Fruit fly (Drosophila melanogaster) whole organism, embryonic: Measurements from ENCODE around the gene LysS.

Experiments used
- Adf1 ChIP-seq: fragments of 200-800 bp; sonication (Bioruptor generic); IDR thresholded peaks from 2 replicates; pipeline ENCODE4 v1.3.6; 2022; ENCODE audit warnings: missing biosample characterization, missing genetic modification characterization
- Asciz ChIP-seq: fragments of 200-800 bp; sonication (Bioruptor generic); optimal IDR thresholded peaks from 2 replicates; lab custom pipeline; 2017; ENCODE audit warnings: missing biosample characterization, mild to moderate bottlenecking, missing genetic modification characterization, missing genetic modification reagents
- Atf3 ChIP-seq: fragments of 200-800 bp; sonication (Bioruptor generic); optimal IDR thresholded peaks from 3 replicates; lab custom pipeline; 2016; ENCODE audit warnings: missing biosample characterization, missing genetic modification characterization
- CG10147 ChIP-seq: fragments of 200-800 bp; sonication (Bioruptor generic); optimal IDR thresholded peaks from 2 replicates; lab custom pipeline; 2019; ENCODE audit warnings: missing biosample characterization, mild to moderate bottlenecking, missing genetic modification characterization, moderate library complexity
- CG10321 ChIP-seq: fragments of 200-800 bp; sonication (Bioruptor generic); IDR thresholded peaks from 2 replicates; pipeline ENCODE4 v1.3.6; 2022; ENCODE audit warnings: missing biosample characterization, missing genetic modification characterization
- CG11093 ChIP-seq: fragments of 200-800 bp; sonication (Bioruptor generic); IDR thresholded peaks from 3 replicates; pipeline ENCODE4 v1.3.6; 2022; ENCODE audit warnings: missing biosample characterization, missing genetic modification characterization
- CG12942 ChIP-seq: fragments of 200-800 bp; sonication (Bioruptor generic); optimal IDR thresholded peaks from 3 replicates; lab custom pipeline; 2016; ENCODE audit warnings: missing biosample characterization, missing genetic modification characterization
- CG15696 ChIP-seq: fragments of 200-800 bp; sonication (Bioruptor generic); optimal IDR thresholded peaks from 2 replicates; lab custom pipeline; 2019; ENCODE audit warnings: missing biosample characterization, mild to moderate bottlenecking, missing genetic modification characterization, moderate library complexity
- CG18011 ChIP-seq: fragments of 200-800 bp; sonication (Bioruptor generic); optimal IDR thresholded peaks from 2 replicates; lab custom pipeline; 2017; ENCODE audit warnings: missing biosample characterization, missing genetic modification characterization, mild to moderate bottlenecking, moderate library complexity, missing genotype
- CG1832 ChIP-seq: fragments of 200-800 bp; sonication (Bioruptor generic); optimal IDR thresholded peaks from 2 replicates; lab custom pipeline; 2017; ENCODE audit warnings: missing biosample characterization, mild to moderate bottlenecking, missing genetic modification characterization, inconsistent platforms
- CG2120 ChIP-seq: fragments of 200-800 bp; sonication (Bioruptor generic); optimal IDR thresholded peaks from 3 replicates; lab custom pipeline; 2016; ENCODE audit warnings: missing biosample characterization, missing genetic modification characterization
- CG2199 ChIP-seq: fragments of 200-800 bp; sonication (Bioruptor generic); IDR thresholded peaks from 3 replicates; pipeline ENCODE4 v1.3.6; 2022; ENCODE audit warnings: missing biosample characterization, missing genetic modification characterization
- CG2712 ChIP-seq: fragments of 200-800 bp; optimal IDR thresholded peaks from 3 replicates; lab custom pipeline; 2019; ENCODE audit warnings: missing biosample characterization, mild to moderate bottlenecking, missing genetic modification characterization, moderate library complexity
- CG3065 ChIP-seq: fragments of 200-800 bp; sonication (Bioruptor generic); optimal IDR thresholded peaks from 2 replicates; lab custom pipeline; 2016; ENCODE audit warnings: missing biosample characterization, missing genetic modification characterization
- CG3163 ChIP-seq: fragments of 200-800 bp; sonication (Bioruptor generic); optimal IDR thresholded peaks from 3 replicates; lab custom pipeline; 2016; ENCODE audit warnings: missing biosample characterization, missing genetic modification characterization
- CG4360 ChIP-seq: fragments of 200-800 bp; sonication (Bioruptor generic); IDR thresholded peaks from 2 replicates; pipeline ENCODE4 v1.3.6; 2022; ENCODE audit warnings: missing biosample characterization, missing genetic modification characterization
- CG8478 ChIP-seq: fragments of >200 bp; optimal IDR thresholded peaks from 2 replicates; lab custom pipeline; 2018
- Camta ChIP-seq: fragments of 200-800 bp; sonication (Bioruptor generic); optimal IDR thresholded peaks from 2 replicates; lab custom pipeline; 2016; ENCODE audit warnings: missing biosample characterization, missing genetic modification characterization
- D ChIP-seq, 2 experiments: fragments of 200-800 bp in 1 of 2; fragments of >200 bp in 1 of 2; sonication (Bioruptor generic) in 1 of 2; optimal IDR thresholded peaks; 2 replicates in 1 of 2; 3 replicates in 1 of 2; lab custom pipeline; 2017; ENCODE audit warnings: mild to moderate bottlenecking in 1 of 2, missing biosample characterization in 1 of 2, missing genetic modification characterization in 1 of 2, missing genetic modification reagents in 1 of 2
- Deaf1 ChIP-seq: fragments of 200-800 bp; optimal IDR thresholded peaks from 3 replicates; lab custom pipeline; 2019; ENCODE audit warnings: missing biosample characterization, mild to moderate bottlenecking, missing genetic modification characterization, moderate library complexity
- Drgx ChIP-seq: fragments of 200-800 bp; sonication (Bioruptor generic); IDR thresholded peaks from 2 replicates; pipeline ENCODE4 v1.3.6; 2022; ENCODE audit warnings: missing biosample characterization, missing genetic modification characterization
- Med ChIP-seq: fragments of 200-800 bp; sonication (Bioruptor generic); peaks from one replicate; lab custom pipeline; 2016; ENCODE audit warnings: missing biosample characterization, missing genetic modification characterization, mild to moderate bottlenecking, inconsistent platforms, moderate library complexity
- Mes4 ChIP-seq: fragments of 200-800 bp; sonication (Bioruptor generic); optimal IDR thresholded peaks from 2 replicates; lab custom pipeline; 2016; ENCODE audit warnings: missing biosample characterization, missing genetic modification characterization
- Nf-YB ChIP-seq: fragments of 200-800 bp; sonication (Bioruptor generic); optimal IDR thresholded peaks from 3 replicates; lab custom pipeline; 2019; ENCODE audit warnings: missing biosample characterization, mild to moderate bottlenecking, missing genetic modification characterization, moderate library complexity
- Opbp ChIP-seq: fragments of 200-800 bp; sonication (Bioruptor generic); IDR thresholded peaks from 3 replicates; pipeline ENCODE4 v1.3.6; 2022; ENCODE audit warnings: missing biosample characterization, missing genetic modification characterization; ENCODE audit not compliant: partially characterized antibody
- Scr ChIP-seq: fragments of 200-800 bp; sonication (Bioruptor generic); IDR thresholded peaks from 2 replicates; pipeline ENCODE4 v1.3.6; 2022; ENCODE audit warnings: missing biosample characterization, missing genetic modification characterization; ENCODE audit not compliant: partially characterized antibody
- ab ChIP-seq: fragments of 200-800 bp; sonication (Bioruptor generic); optimal IDR thresholded peaks from 2 replicates; lab custom pipeline; 2016; ENCODE audit warnings: missing biosample characterization, missing genetic modification characterization
- abd-A ChIP-seq: fragments of 200-800 bp; sonication (Bioruptor generic); optimal IDR thresholded peaks from 3 replicates; lab custom pipeline; 2019; ENCODE audit warnings: missing biosample characterization, mild to moderate bottlenecking, missing genetic modification characterization, moderate library complexity
- bsh ChIP-seq, 2 experiments: fragments of 200-800 bp; sonication (Bioruptor generic); optimal IDR thresholded peaks; 2 replicates each; lab custom pipeline; 2017 to 2018; ENCODE audit warnings: mild to moderate bottlenecking in 2 of 2, missing biosample characterization in 2 of 2, missing genetic modification characterization in 2 of 2, moderate library complexity in 1 of 2
- chinmo ChIP-seq: fragments of 200-800 bp; sonication (Bioruptor generic); IDR thresholded peaks from 4 replicates; pipeline ENCODE4 v1.3.6; 2022; ENCODE audit warnings: missing biosample characterization, missing genetic modification characterization; ENCODE audit not compliant: partially characterized antibody
- crol ChIP-seq: fragments of 200-800 bp; sonication (Bioruptor generic); IDR thresholded peaks from 2 replicates; pipeline ENCODE4 v1.3.6; 2022; ENCODE audit warnings: missing biosample characterization, missing genetic modification characterization
- dysf ChIP-seq: fragments of 200-800 bp; sonication (Bioruptor generic); IDR thresholded peaks from 3 replicates; pipeline ENCODE4 v1.3.6; 2022; ENCODE audit warnings: missing biosample characterization, missing genetic modification characterization
- exex ChIP-seq: fragments of 200-800 bp; sonication (Bioruptor generic); optimal IDR thresholded peaks from 4 replicates; lab custom pipeline; 2018; ENCODE audit warnings: missing biosample characterization, mild to moderate bottlenecking, missing genetic modification characterization, moderate library complexity
- ftz-f1 ChIP-seq: fragments of 200-800 bp; sonication (Bioruptor generic); optimal IDR thresholded peaks from 2 replicates; lab custom pipeline; 2016; ENCODE audit warnings: missing biosample characterization, missing genetic modification characterization
- gem ChIP-seq: fragments of 200-800 bp; sonication (Bioruptor generic); optimal IDR thresholded peaks from 2 replicates; lab custom pipeline; 2019; ENCODE audit warnings: missing biosample characterization, mild to moderate bottlenecking, missing genetic modification characterization, moderate library complexity
- gfzf ChIP-seq: fragments of 200-800 bp; sonication (Bioruptor generic); optimal IDR thresholded peaks from 2 replicates; lab custom pipeline; 2016; ENCODE audit warnings: missing biosample characterization, mild to moderate bottlenecking, missing genetic modification characterization, moderate library complexity
- grn ChIP-seq: fragments of 200-800 bp; sonication (Bioruptor generic); optimal IDR thresholded peaks from 3 replicates; lab custom pipeline; 2017; ENCODE audit warnings: missing biosample characterization, missing genetic modification characterization
- gsb-n ChIP-seq: fragments of 200-800 bp; sonication (Bioruptor generic); optimal IDR thresholded peaks from 3 replicates; lab custom pipeline; 2018; ENCODE audit warnings: missing biosample characterization, mild to moderate bottlenecking, missing genetic modification characterization
- ind ChIP-seq: fragments of 200-800 bp; sonication (Bioruptor generic); optimal IDR thresholded peaks from 3 replicates; lab custom pipeline; 2016; ENCODE audit warnings: missing biosample characterization, missing genetic modification characterization
- nom ChIP-seq: fragments of 200-800 bp; sonication (Bioruptor generic); optimal IDR thresholded peaks from 2 replicates; lab custom pipeline; 2017; ENCODE audit warnings: missing biosample characterization, missing genetic modification characterization, mild to moderate bottlenecking, moderate library complexity, missing genetic modification reagents
- pros ChIP-seq: fragments of 200-800 bp; sonication (Bioruptor generic); optimal IDR thresholded peaks from 3 replicates; lab custom pipeline; 2019; ENCODE audit warnings: missing biosample characterization, mild to moderate bottlenecking, missing genetic modification characterization, moderate library complexity
- sens ChIP-seq: fragments of 200-800 bp; sonication (Bioruptor generic); peaks from one replicate; lab custom pipeline; 2016; ENCODE audit warnings: missing biosample characterization, missing genetic modification characterization
- sqz ChIP-seq: fragments of 200-800 bp; sonication (Bioruptor generic); optimal IDR thresholded peaks from 3 replicates; lab custom pipeline; 2018; ENCODE audit warnings: missing biosample characterization, mild to moderate bottlenecking, missing genetic modification characterization
- tin ChIP-seq: fragments of 200-800 bp; sonication (Bioruptor generic); optimal IDR thresholded peaks from 3 replicates; lab custom pipeline; 2016; ENCODE audit warnings: missing biosample characterization, missing genetic modification characterization
- unc-4 ChIP-seq: fragments of 200-800 bp; sonication (Bioruptor generic); IDR thresholded peaks from 2 replicates; pipeline ENCODE4 v1.3.6; 2022; ENCODE audit warnings: missing biosample characterization, missing genetic modification characterization; ENCODE audit not compliant: partially characterized antibody
- vvl ChIP-seq: fragments of 200-800 bp; sonication (Bioruptor generic); IDR thresholded peaks from 2 replicates; pipeline ENCODE4 v1.3.6; 2022; ENCODE audit warnings: missing biosample characterization, missing genetic modification characterization
- z ChIP-seq: fragments of 200-800 bp; sonication (Bioruptor generic); IDR thresholded peaks from 3 replicates; pipeline ENCODE4 v1.3.6; 2022; ENCODE audit warnings: missing biosample characterization, missing genetic modification characterization

LysS gene

dm6 chr3L:1227303-1227797, at the start of gene LysS:
LysS (plus strand) TSS chr3L:1227747.
- peak; percentile 3 for TF ChIP-seq CG18011 (GFP tag; lab: Kevin White, UChicago)
- TF ChIP-seq grn (GFP tag; lab: Kevin White, UChicago): peak; percentile 23
- TF ChIP-seq Scr (GFP tag; lab: Robert Waterston, UW): no peak
- TF ChIP-seq CG15696 (tag; lab: Kevin White, UChicago): no peak
- TF ChIP-seq exex: peak; percentile 58
- 0 out of 3 replicates have a peak, but pooled peaks have one; percentile 36 for TF ChIP-seq CG2199 (GFP tag; lab: Robert Waterston, UW)
- TF ChIP-seq Atf3 (GFP tag; lab: Kevin White, UChicago): no peak

- peak; percentile 87 for TF ChIP-seq Adf1
- peak; percentile 55 for TF ChIP-seq Drgx (GFP tag; lab: Robert Waterston, UW)
- peak; percentile 88 for TF ChIP-seq crol
- TF ChIP-seq bsh (GFP tag; optimal IDR thresholded peaks at IDR 0.05; lab: Kevin White, UChicago): peak in 1 of 2 experiments; percentile 40
- TF ChIP-seq Camta (GFP tag; lab: Kevin White, UChicago): no peak
- TF ChIP-seq CG10147: no peak
- 0 out of 3 replicates have a peak, but pooled peaks have one; percentile 4 for TF ChIP-seq z (GFP tag; lab: Robert Waterston, UW)
- peak; percentile 13 for TF ChIP-seq Med
- no peak for TF ChIP-seq Asciz (GFP tag; lab: Kevin White, UChicago)
- 0 out of 3 replicates have a peak, but pooled peaks have one; percentile 43 for TF ChIP-seq Opbp (GFP tag; lab: Robert Waterston, UW)
- peak; percentile 86 for TF ChIP-seq CG3065
- no peak for TF ChIP-seq dysf (GFP tag; lab: Robert Waterston, UW)
- no peak for TF ChIP-seq Mes4 (GFP tag; lab: Kevin White, UChicago)
- no peak for TF ChIP-seq unc-4 (GFP tag; lab: Robert Waterston, UW)
- no peak for TF ChIP-seq sens (GFP tag; lab: Kevin White, UChicago)
- TF ChIP-seq CG10321 (GFP tag; lab: Robert Waterston, UW): peak; percentile 96
- no peak for TF ChIP-seq gsb-n (tag; lab: Kevin White, UChicago)
- peak; percentile 96 for TF ChIP-seq CG3163 (GFP tag; lab: Kevin White, UChicago)
- TF ChIP-seq CG2712 (tag; lab: Kevin White, UChicago): peak; percentile 5
- TF ChIP-seq sqz (GFP tag; lab: Kevin White, UChicago): peak; percentile 41
- peak; percentile 87 for TF ChIP-seq CG1832 (GFP tag; lab: Kevin White, UChicago)
- TF ChIP-seq Deaf1 (tag; lab: Kevin White, UChicago): peak; percentile 97
- TF ChIP-seq gem (tag; lab: Kevin White, UChicago): no peak
- no peak for TF ChIP-seq gfzf (GFP tag; lab: Kevin White, UChicago)
- TF ChIP-seq CG12942: no peak
- peak; percentile 64 for TF ChIP-seq vvl (GFP tag; lab: Robert Waterston, UW)
- TF ChIP-seq D (optimal IDR thresholded peaks at IDR 0.05; lab: Kevin White, UChicago): peak; percentile 8
- no peak for TF ChIP-seq D (GFP tag; optimal IDR thresholded peaks at IDR 0.05; lab: Kevin White, UChicago)
- TF ChIP-seq CG4360: peak; percentile 86
- TF ChIP-seq pros (GFP tag; lab: Kevin White, UChicago): peak; percentile 39
- TF ChIP-seq ab (GFP tag; lab: Kevin White, UChicago): no peak
- TF ChIP-seq CG8478 (lab: Kevin White, UChicago): peak; percentile 88
- no peak for TF ChIP-seq tin (GFP tag; lab: Kevin White, UChicago)
- TF ChIP-seq Nf-YB (GFP tag; lab: Kevin White, UChicago): peak; percentile 94
- peak; percentile 14 for TF ChIP-seq ftz-f1 (GFP tag; lab: Kevin White, UChicago)
- 0 out of 2 replicates have a peak, but pooled peaks have one; percentile 31 for TF ChIP-seq Scr (GFP tag; lab: Robert Waterston, UW)
- no peak for TF ChIP-seq CG11093
- peak; percentile 62 for TF ChIP-seq nom
- peak; percentile 92; the same call in 2 of the 4 replicates for TF ChIP-seq chinmo
- peak; percentile 23 for TF ChIP-seq abd-A (tag; lab: Kevin White, UChicago)
- TF ChIP-seq CG2120: no peak
- no peak for TF ChIP-seq ind (GFP tag; lab: Kevin White, UChicago)
These were observed 49.4 kb upstream of the LysS start for dm6 chr3L:1178115-1178583.
